Worm (Caenorhabditis elegans): ENCODE data around the gene dlc-1.
A peak's percentile ranks its signal among the peaks of the same experiment; 100 is the strongest.

ce11 chrIII:6464113-6464571 lies 563 bp upstream of the dlc-1 start:
- peak; percentile 44 for TF ChIP-seq nhr-11 (tag; optimal IDR thresholded peaks at IDR 0.05)
- peak; percentile 49 for TF ChIP-seq snpc-4 (tag; optimal IDR thresholded peaks at IDR 0.05)
- TF ChIP-seq fos-1 (tag; optimal IDR thresholded peaks at IDR 0.05): peak; percentile 33

All from whole organism, L3 larva.